Fruit fly (Drosophila melanogaster) Kc167 (cell line): Measurements from ENCODE around the gene lmd.

ENCODE experiments used
- Myc ChIP-seq: fragments of >200 bp; optimal IDR thresholded peaks from 2 replicates; lab custom pipeline; 2017; ENCODE audit warnings: missing external identifiers
- Sin3A ChIP-seq: fragments of >200 bp; optimal IDR thresholded peaks from 2 replicates; lab custom pipeline; 2018; ENCODE audit warnings: missing external identifiers
- psq ChIP-seq: fragments of >200 bp; optimal IDR thresholded peaks from 2 replicates; lab custom pipeline; 2017; ENCODE audit warnings: missing external identifiers
- ttk ChIP-seq: sonication (Bioruptor generic); optimal IDR thresholded peaks from 2 replicates; lab custom pipeline; 2017; ENCODE audit warnings: missing external identifiers

dm6 chr3R:23053936-23054335 is 27.4 kb upstream of the lmd start, which contains the start of gene p53:
- no peak for TF ChIP-seq ttk (lab: Kevin White, UChicago)
- TF ChIP-seq Myc = no peak
- no peak for TF ChIP-seq psq (lab: Kevin White, UChicago)
- no peak for TF ChIP-seq Sin3A (lab: Kevin White, UChicago)
